Worm (Caenorhabditis elegans): Measurements from ENCODE around the gene aexr-2.

Gene aexr-2

ce11 chrX:6588495-6588894, 42.8 kb downstream of the aexr-2 start, which contains the start of gene fbxl-4:
fbxl-4 (plus strand) TSS chrX:6588795.
- TF ChIP-seq ztf-11 (tag; optimal IDR thresholded peaks at IDR 0.05) (no peak), ceh-28 (tag; optimal IDR thresholded peaks at IDR 0.05) (no peak), unc-39 (tag; optimal IDR thresholded peaks at IDR 0.05) (no peak)

ce11 chrX:6583385-6583784, 48.0 kb downstream of the aexr-2 start:
- TF ChIP-seq pqm-1 (tag; optimal IDR thresholded peaks at IDR 0.05): no peak
- no peak for TF ChIP-seq snpc-4 (tag; optimal IDR thresholded peaks at IDR 0.05)
- TF ChIP-seq ama-1 (optimal IDR thresholded peaks at IDR 0.05): no peak
- TF ChIP-seq elt-2 (tag; optimal IDR thresholded peaks at IDR 0.05): no peak
- TF ChIP-seq nhr-23 (tag; optimal IDR thresholded peaks at IDR 0.05): no peak
- no peak for TF ChIP-seq nhr-25 (tag; optimal IDR thresholded peaks at IDR 0.05)
- no peak for TF ChIP-seq tbx-2 (tag; optimal IDR thresholded peaks at IDR 0.05)
- TF ChIP-seq mdl-1 (tag; optimal IDR thresholded peaks at IDR 0.05): no peak
- TF ChIP-seq egl-5 (tag; optimal IDR thresholded peaks at IDR 0.05): no peak
- TF ChIP-seq nhr-28 (tag; optimal IDR thresholded peaks at IDR 0.05): no peak
- no peak for TF ChIP-seq eor-1 (tag; optimal IDR thresholded peaks at IDR 0.05)
- TF ChIP-seq elt-1 (tag; optimal IDR thresholded peaks at IDR 0.05): no peak
- no peak for TF ChIP-seq unc-62 (GFP tag; optimal IDR thresholded peaks at IDR 0.05)
- TF ChIP-seq nhr-11 (tag; optimal IDR thresholded peaks at IDR 0.05): no peak
- TF ChIP-seq pha-4 (tag; optimal IDR thresholded peaks at IDR 0.05): no peak
- TF ChIP-seq nhr-67 (tag; optimal IDR thresholded peaks at IDR 0.05): no peak
- no peak for TF ChIP-seq egl-27 (tag; optimal IDR thresholded peaks at IDR 0.05)
- TF ChIP-seq elt-3 (tag; optimal IDR thresholded peaks at IDR 0.05): no peak
- TF ChIP-seq sea-2 (GFP tag; optimal IDR thresholded peaks at IDR 0.05): no peak
- no peak for TF ChIP-seq ceh-82 (tag; optimal IDR thresholded peaks at IDR 0.05)
